Fruit fly (Drosophila melanogaster) whole organism, embryonic: Measurements from ENCODE around the gene RpS26.

Experiments used
- CG10147 ChIP-seq: fragments of 200-800 bp; sonication (Bioruptor generic); optimal IDR thresholded peaks from 2 replicates; lab custom pipeline; 2019; ENCODE audit warnings: missing biosample characterization, mild to moderate bottlenecking, missing genetic modification characterization, moderate library complexity
- CG10979 ChIP-seq: fragments of 200-800 bp; sonication (Bioruptor generic); optimal IDR thresholded peaks from 2 replicates; lab custom pipeline; 2018; ENCODE audit warnings: missing biosample characterization, mild to moderate bottlenecking, missing genetic modification characterization, moderate library complexity
- CG11504 ChIP-seq: fragments of 200-800 bp; sonication (Bioruptor generic); optimal IDR thresholded peaks from 3 replicates; lab custom pipeline; 2019; ENCODE audit warnings: missing biosample characterization, mild to moderate bottlenecking, missing genetic modification characterization, moderate library complexity
- CG12219 ChIP-seq: fragments of 200-800 bp; sonication (Bioruptor generic); optimal IDR thresholded peaks from 3 replicates; lab custom pipeline; 2018; ENCODE audit warnings: missing biosample characterization, mild to moderate bottlenecking, missing genetic modification characterization
- CG14965 ChIP-seq: fragments of 200-800 bp; sonication (Bioruptor generic); optimal IDR thresholded peaks from 2 replicates; lab custom pipeline; 2016; ENCODE audit warnings: missing biosample characterization, missing genetic modification characterization, borderline replicate concordance
- CG15479 ChIP-seq: fragments of 200-800 bp; sonication (Bioruptor generic); optimal IDR thresholded peaks from 3 replicates; lab custom pipeline; 2019; ENCODE audit warnings: missing biosample characterization, mild to moderate bottlenecking, missing genetic modification characterization, moderate library complexity
- CG15514 ChIP-seq: fragments of 200-800 bp; sonication (Bioruptor generic); optimal IDR thresholded peaks from 3 replicates; lab custom pipeline; 2017; ENCODE audit warnings: missing biosample characterization, missing genetic modification characterization, mild to moderate bottlenecking, moderate library complexity, missing genetic modification reagents
- CG15601 ChIP-seq: fragments of 200-800 bp; sonication (Bioruptor generic); optimal IDR thresholded peaks from 3 replicates; lab custom pipeline; 2019; ENCODE audit warnings: missing biosample characterization, mild to moderate bottlenecking, missing genetic modification characterization, moderate library complexity
- CG16815 ChIP-seq: fragments of 200-800 bp; sonication (Bioruptor generic); optimal IDR thresholded peaks from 3 replicates; lab custom pipeline; 2017; ENCODE audit warnings: missing biosample characterization, mild to moderate bottlenecking, missing genetic modification characterization
- CG17361 ChIP-seq: fragments of 200-800 bp; sonication (Bioruptor generic); IDR thresholded peaks from 3 replicates; pipeline ENCODE4 v1.3.6; 2022; ENCODE audit warnings: missing biosample characterization, missing genetic modification characterization
- CG30403 ChIP-seq: fragments of 200-800 bp; sonication (Bioruptor generic); optimal IDR thresholded peaks from 3 replicates; lab custom pipeline; 2016; ENCODE audit warnings: missing biosample characterization, missing genetic modification characterization
- CG31441 ChIP-seq: fragments of 200-800 bp; sonication (Bioruptor generic); IDR thresholded peaks from 2 replicates; pipeline ENCODE4 v1.3.6; 2022; ENCODE audit warnings: missing biosample characterization, missing genetic modification characterization
- CG33213 ChIP-seq: fragments of 200-800 bp; sonication (Bioruptor generic); optimal IDR thresholded peaks from 3 replicates; lab custom pipeline; 2016; ENCODE audit warnings: missing biosample characterization, missing genetic modification characterization
- CG42726 ChIP-seq: fragments of 200-800 bp; sonication (Bioruptor generic); IDR thresholded peaks from 2 replicates; pipeline ENCODE4 v1.3.6; 2022; ENCODE audit warnings: missing biosample characterization, missing genetic modification characterization; ENCODE audit not compliant: partially characterized antibody
- CG6791 ChIP-seq: fragments of 200-800 bp; sonication (Bioruptor generic); IDR thresholded peaks from 3 replicates; pipeline ENCODE4 v1.3.6; 2022; ENCODE audit warnings: missing biosample characterization, missing genetic modification characterization; ENCODE audit not compliant: partially characterized antibody
- CG7357 ChIP-seq: fragments of 200-800 bp; sonication (Bioruptor generic); IDR thresholded peaks from 3 replicates; pipeline ENCODE4 v1.3.6; 2022; ENCODE audit warnings: missing biosample characterization, missing genetic modification characterization
- CG7987 ChIP-seq: fragments of 200-800 bp; sonication (Bioruptor generic); optimal IDR thresholded peaks from 2 replicates; lab custom pipeline; 2018; ENCODE audit warnings: missing biosample characterization, mild to moderate bottlenecking, missing genetic modification characterization, moderate library complexity
- CG8089 ChIP-seq: fragments of 200-800 bp; sonication (Bioruptor generic); optimal IDR thresholded peaks from 3 replicates; lab custom pipeline; 2016; ENCODE audit warnings: missing biosample characterization, missing genetic modification characterization
- CG8388 ChIP-seq: fragments of 200-800 bp; sonication (Bioruptor generic); optimal IDR thresholded peaks from 2 replicates; lab custom pipeline; 2019; ENCODE audit warnings: missing biosample characterization, mild to moderate bottlenecking, missing genetic modification characterization, moderate library complexity
- CG8765 ChIP-seq: fragments of 200-800 bp; sonication (Bioruptor generic); IDR thresholded peaks from 2 replicates; pipeline ENCODE4 v1.3.6; 2022; ENCODE audit warnings: missing biosample characterization, missing genetic modification characterization
- CG9817 ChIP-seq: fragments of 200-800 bp; sonication (Bioruptor generic); optimal IDR thresholded peaks from 2 replicates; lab custom pipeline; 2018; ENCODE audit warnings: missing biosample characterization, mild to moderate bottlenecking, missing genetic modification characterization, moderate library complexity
- CkIIα-i1 ChIP-seq: fragments of 200-800 bp; sonication (Bioruptor generic); IDR thresholded peaks from 2 replicates; pipeline ENCODE4 v1.3.6; 2022; ENCODE audit warnings: missing biosample characterization, missing genetic modification characterization
- Eip74EF ChIP-seq, 2 experiments: fragments of 200-800 bp in 1 of 2; fragments of >200 bp in 1 of 2; sonication (Bioruptor generic) in 1 of 2; optimal IDR thresholded peaks; 2 replicates each; lab custom pipeline; 2017 to 2019; ENCODE audit warnings: missing biosample characterization in 2 of 2, missing genetic modification characterization in 2 of 2, mild to moderate bottlenecking in 1 of 2, moderate library complexity in 1 of 2
- Fer3 ChIP-seq: fragments of 200-800 bp; sonication (Bioruptor generic); optimal IDR thresholded peaks from 2 replicates; lab custom pipeline; 2018; ENCODE audit warnings: missing biosample characterization, mild to moderate bottlenecking, missing genetic modification characterization, moderate library complexity
- Nf-YC ChIP-seq: fragments of 200-800 bp; optimal IDR thresholded peaks from 3 replicates; lab custom pipeline; 2019; ENCODE audit warnings: missing biosample characterization, mild to moderate bottlenecking, missing genetic modification characterization, moderate library complexity
- Opbp ChIP-seq: fragments of 200-800 bp; sonication (Bioruptor generic); IDR thresholded peaks from 3 replicates; pipeline ENCODE4 v1.3.6; 2022; ENCODE audit warnings: missing biosample characterization, missing genetic modification characterization; ENCODE audit not compliant: partially characterized antibody
- Pdp1 ChIP-seq, 2 experiments: fragments of 200-800 bp; sonication (Bioruptor generic); optimal IDR thresholded peaks; 3 replicates each; lab custom pipeline; 2016; ENCODE audit warnings: missing biosample characterization in 2 of 2, missing genetic modification characterization in 2 of 2, mild to moderate bottlenecking in 1 of 2, moderate library complexity in 1 of 2
- Ptx1 ChIP-seq: fragments of 200-800 bp; sonication (Bioruptor generic); IDR thresholded peaks from 2 replicates; pipeline ENCODE4 v1.3.6; 2022; ENCODE audit warnings: missing biosample characterization, missing genetic modification characterization
- Sox102F ChIP-seq: fragments of 200-800 bp; sonication (Bioruptor generic); optimal IDR thresholded peaks from 2 replicates; lab custom pipeline; 2018; ENCODE audit warnings: missing biosample characterization, mild to moderate bottlenecking, missing genetic modification characterization, moderate library complexity
- YL-1 ChIP-seq: fragments of 200-800 bp; sonication (Bioruptor generic); optimal IDR thresholded peaks from 3 replicates; lab custom pipeline; 2017; ENCODE audit warnings: missing biosample characterization, mild to moderate bottlenecking, missing genetic modification characterization
- bbx ChIP-seq: fragments of 200-800 bp; sonication (Bioruptor generic); IDR thresholded peaks from 2 replicates; pipeline ENCODE4 v1.3.6; 2022; ENCODE audit warnings: missing biosample characterization, missing genetic modification characterization; ENCODE audit not compliant: partially characterized antibody
- chinmo ChIP-seq: fragments of 200-800 bp; sonication (Bioruptor generic); IDR thresholded peaks from 4 replicates; pipeline ENCODE4 v1.3.6; 2022; ENCODE audit warnings: missing biosample characterization, missing genetic modification characterization; ENCODE audit not compliant: partially characterized antibody
- danr ChIP-seq: fragments of 200-800 bp; sonication (Bioruptor generic); IDR thresholded peaks from 2 replicates; pipeline ENCODE4 v1.3.6; 2022; ENCODE audit warnings: missing biosample characterization, missing genetic modification characterization
- gem ChIP-seq: fragments of 200-800 bp; sonication (Bioruptor generic); optimal IDR thresholded peaks from 2 replicates; lab custom pipeline; 2019; ENCODE audit warnings: missing biosample characterization, mild to moderate bottlenecking, missing genetic modification characterization, moderate library complexity
- lilli ChIP-seq: fragments of 200-800 bp; sonication (Bioruptor generic); optimal IDR thresholded peaks from 3 replicates; lab custom pipeline; 2016; ENCODE audit warnings: missing biosample characterization, missing genetic modification characterization
- lola ChIP-seq, 3 experiments: fragments of >200 bp in 2 of 3; fragments of 200-800 bp in 1 of 3; sonication (Bioruptor generic) in 1 of 3; optimal IDR thresholded peaks; 2 replicates each; lab custom pipeline; 2017 to 2019; ENCODE audit warnings: missing biosample characterization in 3 of 3, missing genetic modification characterization in 3 of 3, mild to moderate bottlenecking in 1 of 3, moderate library complexity in 1 of 3
- nom ChIP-seq: fragments of 200-800 bp; sonication (Bioruptor generic); optimal IDR thresholded peaks from 2 replicates; lab custom pipeline; 2017; ENCODE audit warnings: missing biosample characterization, missing genetic modification characterization, mild to moderate bottlenecking, moderate library complexity, missing genetic modification reagents
- pho ChIP-seq: fragments of 200-800 bp; sonication (Bioruptor generic); optimal IDR thresholded peaks from 2 replicates; lab custom pipeline; 2016; ENCODE audit warnings: missing biosample characterization, missing genetic modification characterization
- psq ChIP-seq: fragments of 200-800 bp; sonication (Bioruptor generic); optimal IDR thresholded peaks from 2 replicates; lab custom pipeline; 2017; ENCODE audit warnings: missing biosample characterization, missing genetic modification characterization
- sd ChIP-seq: fragments of 200-800 bp; sonication (Bioruptor generic); optimal IDR thresholded peaks from 3 replicates; lab custom pipeline; 2018; ENCODE audit warnings: missing biosample characterization, mild to moderate bottlenecking, missing genetic modification characterization, moderate library complexity
- sob ChIP-seq: fragments of 200-800 bp; sonication (Bioruptor generic); IDR thresholded peaks from 2 replicates; pipeline ENCODE4 v1.3.6; 2022; ENCODE audit warnings: missing biosample characterization, missing genetic modification characterization
- stwl ChIP-seq: fragments of 200-800 bp; sonication (Bioruptor generic); optimal IDR thresholded peaks from 3 replicates; lab custom pipeline; 2018; ENCODE audit warnings: missing biosample characterization, mild to moderate bottlenecking, missing genetic modification characterization, moderate library complexity
- unc-4 ChIP-seq: fragments of 200-800 bp; sonication (Bioruptor generic); IDR thresholded peaks from 2 replicates; pipeline ENCODE4 v1.3.6; 2022; ENCODE audit warnings: missing biosample characterization, missing genetic modification characterization; ENCODE audit not compliant: partially characterized antibody
- unpg ChIP-seq: fragments of 200-800 bp; sonication (Bioruptor generic); optimal IDR thresholded peaks from 3 replicates; lab custom pipeline; 2018; ENCODE audit warnings: missing biosample characterization, mild to moderate bottlenecking, missing genetic modification characterization, moderate library complexity
- vvl ChIP-seq: fragments of 200-800 bp; sonication (Bioruptor generic); IDR thresholded peaks from 2 replicates; pipeline ENCODE4 v1.3.6; 2022; ENCODE audit warnings: missing biosample characterization, missing genetic modification characterization
- wek ChIP-seq: fragments of 200-800 bp; sonication (Bioruptor generic); optimal IDR thresholded peaks from 3 replicates; lab custom pipeline; 2018; ENCODE audit warnings: missing biosample characterization, mild to moderate bottlenecking, missing genetic modification characterization, moderate library complexity

RpS26 gene

dm6 chr2L:18484382-18485050, 41.4 kb upstream of the RpS26 start, which contains the start of gene CG10283 (continued):
- peak; percentile 29 for TF ChIP-seq pho (GFP tag; lab: Kevin White, UChicago)
- no peak for TF ChIP-seq CG8089 (GFP tag; lab: Kevin White, UChicago)
- peak; percentile 14 for TF ChIP-seq lilli
- TF ChIP-seq Sox102F (GFP tag; lab: Kevin White, UChicago) = peak; percentile 30
- peak; percentile 3 for TF ChIP-seq Fer3 (tag; lab: Kevin White, UChicago)
- TF ChIP-seq sd = peak; percentile 27
- 0 out of 2 replicates have a peak, but pooled peaks have one; percentile 12 for TF ChIP-seq unc-4 (GFP tag; lab: Robert Waterston, UW)
- TF ChIP-seq sob (GFP tag; lab: Robert Waterston, UW) = peak; percentile 43; the same call in 1 of the 2 replicates
- no peak for TF ChIP-seq Nf-YC (tag; lab: Kevin White, UChicago)
- TF ChIP-seq CG12219 (GFP tag; lab: Kevin White, UChicago) = no peak
- peak; percentile 77 for TF ChIP-seq CG11504 (tag; lab: Kevin White, UChicago)
- peak; percentile 39; the same call in 1 of the 2 replicates for TF ChIP-seq CG31441 (GFP tag; lab: Robert Waterston, UW)
- peak; percentile 15 for TF ChIP-seq psq
- TF ChIP-seq unpg (GFP tag; lab: Kevin White, UChicago) = peak; percentile 58
- TF ChIP-seq CG30403 (GFP tag; lab: Kevin White, UChicago) = peak; percentile 56
- no peak for TF ChIP-seq YL-1 (GFP tag; lab: Kevin White, UChicago)
- TF ChIP-seq CkIIα-i1 = no peak
- peak; percentile 18; the same call in 1 of the 3 replicates for TF ChIP-seq CG6791 (GFP tag; lab: Robert Waterston, UW)
- TF ChIP-seq CG33213 (GFP tag; lab: Kevin White, UChicago) = no peak
- peak; percentile 77 for TF ChIP-seq gem (tag; lab: Kevin White, UChicago)
- TF ChIP-seq CG15601 (tag; lab: Kevin White, UChicago) = peak; percentile 30
- peak; percentile 45; the same call in 1 of the 2 replicates for TF ChIP-seq CG42726 (GFP tag; lab: Robert Waterston, UW)
- TF ChIP-seq lola (GFP tag; optimal IDR thresholded peaks at IDR 0.05; lab: Kevin White, UChicago) = peak in 1 of 3 experiments; percentile 52
- no peak for TF ChIP-seq danr (GFP tag; lab: Robert Waterston, UW)
- TF ChIP-seq CG8765 = no peak
- peak; percentile 42; the same call in 1 of the 3 replicates for TF ChIP-seq Opbp (GFP tag; lab: Robert Waterston, UW)
- peak; percentile 28 for TF ChIP-seq wek (GFP tag; lab: Kevin White, UChicago)
- TF ChIP-seq bbx (GFP tag; lab: Robert Waterston, UW) = peak; percentile 58
- peak; percentile 56 for TF ChIP-seq vvl (GFP tag; lab: Robert Waterston, UW)
- peak in 1 of 2 experiments; percentile 5 for TF ChIP-seq Eip74EF (GFP tag; optimal IDR thresholded peaks at IDR 0.05; lab: Kevin White, UChicago)
- peak; percentile 3 for TF ChIP-seq CG10147 (GFP tag; lab: Kevin White, UChicago)
- peak; percentile 63 for TF ChIP-seq CG15514 (GFP tag; lab: Kevin White, UChicago)
- no peak for TF ChIP-seq CG7987 (GFP tag; lab: Kevin White, UChicago)
- TF ChIP-seq stwl (tag; lab: Kevin White, UChicago) = peak; percentile 61
- no peak for TF ChIP-seq CG14965 (GFP tag; lab: Kevin White, UChicago)
- no peak for TF ChIP-seq CG8388 (GFP tag; lab: Kevin White, UChicago)
- no peak for TF ChIP-seq CG15479 (GFP tag; lab: Kevin White, UChicago)
- peak; percentile 37 for TF ChIP-seq CG16815 (GFP tag; lab: Kevin White, UChicago)
- TF ChIP-seq Pdp1 (GFP tag; optimal IDR thresholded peaks at IDR 0.05; lab: Kevin White, UChicago) = peak in 1 of 2 experiments; percentile 11
- TF ChIP-seq chinmo (GFP tag; lab: Robert Waterston, UW) = peak; percentile 89; the same call in 2 of the 4 replicates
- TF ChIP-seq CG10979 (tag; lab: Kevin White, UChicago) = peak; percentile 36
- TF ChIP-seq CG17361 (GFP tag; lab: Robert Waterston, UW) = peak; percentile 68
- peak; percentile 43 for TF ChIP-seq CG9817 (tag; lab: Kevin White, UChicago)
- no peak for TF ChIP-seq CG7357
- TF ChIP-seq nom (GFP tag; lab: Kevin White, UChicago) = peak; percentile 33
- peak; percentile 56 for TF ChIP-seq Ptx1
